Fruit fly (Drosophila melanogaster): ENCODE data around the gene CG33003.

Gene CG33003

DNA sequence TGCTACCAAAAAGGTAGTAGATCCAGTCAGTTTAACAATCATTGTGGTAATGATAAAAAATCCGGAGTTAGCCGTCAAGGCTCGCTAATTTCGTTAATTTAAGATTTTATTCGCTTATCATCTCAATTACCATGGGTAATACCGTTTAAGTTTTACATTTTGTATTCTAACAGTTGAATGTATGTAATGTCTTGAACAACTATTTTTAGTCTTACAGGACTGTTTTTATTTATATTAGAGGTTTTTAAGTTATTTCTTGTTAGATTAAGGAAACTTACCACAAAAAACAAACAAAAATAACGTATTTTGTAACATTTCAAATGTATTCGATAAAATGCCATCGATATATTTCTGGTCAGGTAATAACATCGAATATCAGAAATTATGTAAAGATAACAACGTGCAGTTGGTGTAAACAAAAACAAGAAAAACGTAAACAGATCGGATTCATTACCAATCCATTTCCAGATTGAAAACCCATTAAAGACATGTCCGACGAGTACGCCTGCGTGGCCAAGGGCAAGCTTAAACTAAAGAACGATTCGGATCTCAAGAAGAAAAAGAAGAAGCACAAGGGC, 41.3 kb downstream of the CG33003 start, which contains the start of the genes Sfp24F and CG15432 (continued):
- TF ChIP-seq CG13287 (GFP tag; IDR thresholded peaks at IDR 0.05; ENCODE audit: partially characterized antibody) (peak; percentile 77), CG34422 (GFP tag; IDR thresholded peaks at IDR 0.05) (no peak), Adf1 (GFP tag; IDR thresholded peaks at IDR 0.05) (no peak), CG18476 (GFP tag; optimal IDR thresholded peaks at IDR 0.05) (no peak), row (GFP tag; IDR thresholded peaks at IDR 0.05) (no peak), lab (GFP tag; optimal IDR thresholded peaks at IDR 0.05) (no peak), corto (GFP tag; optimal IDR thresholded peaks at IDR 0.05) (no peak), Xrp1 (GFP tag; IDR thresholded peaks at IDR 0.05) (no peak), Ets97D (GFP tag; optimal IDR thresholded peaks at IDR 0.05) (peak; percentile 8), CG3726 (GFP tag; IDR thresholded peaks at IDR 0.05) (no peak), pho (GFP tag; optimal IDR thresholded peaks at IDR 0.05) (no peak), fd3F (GFP tag; optimal IDR thresholded peaks at IDR 0.05) (no peak), CG11085 (GFP tag; IDR thresholded peaks at IDR 0.05) (no peak), CG2712 (tag; optimal IDR thresholded peaks at IDR 0.05) (no peak), hbn (GFP tag; IDR thresholded peaks at IDR 0.05; ENCODE audit: partially characterized antibody) (peak; percentile 46), tna (GFP tag; IDR thresholded peaks at IDR 0.05; ENCODE audit: partially characterized antibody) (peak; percentile 39; the same call in 1 of the 2 replicates), Ssrp (tag; optimal IDR thresholded peaks at IDR 0.05) (no peak), CG10431 (GFP tag; optimal IDR thresholded peaks at IDR 0.05) (no peak), CG9817 (tag; optimal IDR thresholded peaks at IDR 0.05) (no peak), CG5245 (GFP tag; optimal IDR thresholded peaks at IDR 0.05) (no peak), caup (GFP tag; optimal IDR thresholded peaks at IDR 0.05; ENCODE audit: severe bottlenecking) (no peak), CG8290 (GFP tag; optimal IDR thresholded peaks at IDR 0.05) (no peak), CG8290 (tag; optimal IDR thresholded peaks at IDR 0.05) (no peak), dmrt99B (tag; optimal IDR thresholded peaks at IDR 0.05) (no peak), jumu (GFP tag; optimal IDR thresholded peaks at IDR 0.05) (no peak), amos (GFP tag; IDR thresholded peaks at IDR 0.05; ENCODE audit: partially characterized antibody) (peak; percentile 55; the same call in 1 of the 2 replicates), Dp (GFP tag; optimal IDR thresholded peaks at IDR 0.05) (peak; percentile 67), CG7839 (tag; optimal IDR thresholded peaks at IDR 0.05) (no peak), MBD-R2 (GFP tag; IDR thresholded peaks at IDR 0.05) (peak; percentile 87), CG16813 (GFP tag; IDR thresholded peaks at IDR 0.05; ENCODE audit: partially characterized antibody) (peak; percentile 43; the same call in 1 of the 3 replicates), CG18011 (GFP tag; optimal IDR thresholded peaks at IDR 0.05) (no peak), CG9437 (GFP tag; optimal IDR thresholded peaks at IDR 0.05) (peak; percentile 94), Vsx1 (GFP tag; optimal IDR thresholded peaks at IDR 0.05) (no peak), ara (GFP tag; IDR thresholded peaks at IDR 0.05) (no peak), ems (GFP tag; optimal IDR thresholded peaks at IDR 0.05) (no peak), CG12659 (GFP tag; optimal IDR thresholded peaks at IDR 0.05) (peak; percentile 8), HLH54F (GFP tag; optimal IDR thresholded peaks at IDR 0.05) (no peak), Atf3 (GFP tag; optimal IDR thresholded peaks at IDR 0.05) (no peak), CG14710 (tag; optimal IDR thresholded peaks at IDR 0.05) (peak; percentile 40), CG11560 (tag; IDR thresholded peaks at IDR 0.05) (peak; percentile 98), croc (GFP tag; conservative IDR thresholded peaks at IDR 0.05) (no peak), CoRest (tag; optimal IDR thresholded peaks at IDR 0.05) (no peak), gro (GFP tag; optimal IDR thresholded peaks at IDR 0.05) (no peak), Stat92E (GFP tag; optimal IDR thresholded peaks at IDR 0.05) (no peak), chinmo (GFP tag; IDR thresholded peaks at IDR 0.05; ENCODE audit: partially characterized antibody) (no peak), sens (GFP tag) (no peak), CG6791 (GFP tag; IDR thresholded peaks at IDR 0.05; ENCODE audit: partially characterized antibody) (peak; percentile 61; the same call in 1 of the 3 replicates), Scr (GFP tag; IDR thresholded peaks at IDR 0.05; ENCODE audit: partially characterized antibody) (peak; percentile 65), aop (GFP tag; IDR thresholded peaks at IDR 0.05) (no peak)
